Fruit fly (Drosophila melanogaster): Measurements from ENCODE around the gene CG3164.

CG3164 gene

dm6 chr2L:171499-172250, 41.1 kb upstream of the CG3164 start (continued):
- TF ChIP-seq CG34376 (GFP tag; optimal IDR thresholded peaks at IDR 0.05): no peak
- TF ChIP-seq E2f2 (GFP tag; IDR thresholded peaks at IDR 0.05): no peak
- TF ChIP-seq trem (tag; optimal IDR thresholded peaks at IDR 0.05): peak; percentile 69
- no peak for TF ChIP-seq chif (GFP tag; optimal IDR thresholded peaks at IDR 0.05)
- no peak for TF ChIP-seq Dek (tag; optimal IDR thresholded peaks at IDR 0.05)
- TF ChIP-seq CG2120 (GFP tag; optimal IDR thresholded peaks at IDR 0.05): no peak
- TF ChIP-seq Awh (GFP tag; IDR thresholded peaks at IDR 0.05): no peak
- TF ChIP-seq CG32767 (GFP tag; IDR thresholded peaks at IDR 0.05): no peak
- TF ChIP-seq schlank (tag; optimal IDR thresholded peaks at IDR 0.05): no peak
- TF ChIP-seq Bgb (GFP tag; IDR thresholded peaks at IDR 0.05; ENCODE audit: partially characterized antibody): no peak
- no peak for TF ChIP-seq en (GFP tag; optimal IDR thresholded peaks at IDR 0.05)
- TF ChIP-seq sna (GFP tag; IDR thresholded peaks at IDR 0.05; ENCODE audit: partially characterized antibody): no peak
- TF ChIP-seq Sry-δ (GFP tag; optimal IDR thresholded peaks at IDR 0.05): no peak
- no peak for TF ChIP-seq fd64A (GFP tag; optimal IDR thresholded peaks at IDR 0.05)
- TF ChIP-seq CG10979 (tag; optimal IDR thresholded peaks at IDR 0.05): no peak
- no peak for TF ChIP-seq Bdp1 (GFP tag; optimal IDR thresholded peaks at IDR 0.05)
- no peak for TF ChIP-seq h (optimal IDR thresholded peaks at IDR 0.05)
- no peak for TF ChIP-seq esg (GFP tag; conservative IDR thresholded peaks at IDR 0.05)
- TF ChIP-seq Meics (GFP tag; optimal IDR thresholded peaks at IDR 0.05): peak; percentile 19
- TF ChIP-seq CG6813 (GFP tag; optimal IDR thresholded peaks at IDR 0.05): peak; percentile 59
- peak; percentile 7 for TF ChIP-seq caup (GFP tag; optimal IDR thresholded peaks at IDR 0.05; ENCODE audit: severe bottlenecking)
- TF ChIP-seq Gsc (GFP tag; IDR thresholded peaks at IDR 0.05): no peak
- TF ChIP-seq gem (tag; optimal IDR thresholded peaks at IDR 0.05): peak; percentile 26
- no peak for TF ChIP-seq da (GFP tag; optimal IDR thresholded peaks at IDR 0.05)
- TF ChIP-seq Eip74EF (GFP tag; optimal IDR thresholded peaks at IDR 0.05): peak in 1 of 2 experiments; percentile 15
- TF ChIP-seq nom (GFP tag; optimal IDR thresholded peaks at IDR 0.05): peak; percentile 71
- peak; percentile 7 for TF ChIP-seq CG17359 (tag; optimal IDR thresholded peaks at IDR 0.05)
- TF ChIP-seq oc (tag; optimal IDR thresholded peaks at IDR 0.05): no peak
- TF ChIP-seq ato (GFP tag; IDR thresholded peaks at IDR 0.05; ENCODE audit: partially characterized antibody): no peak
- TF ChIP-seq tll (GFP tag; optimal IDR thresholded peaks at IDR 0.05): peak in 1 of 2 experiments; percentile 24
- TF ChIP-seq CG8944 (GFP tag; optimal IDR thresholded peaks at IDR 0.05): no peak
- no peak for TF ChIP-seq BEAF-32 (GFP tag; optimal IDR thresholded peaks at IDR 0.05)
- TF ChIP-seq CG10543 (GFP tag; optimal IDR thresholded peaks at IDR 0.05): peak; percentile 25
- TF ChIP-seq emc (GFP tag; optimal IDR thresholded peaks at IDR 0.05): no peak
- no peak for TF ChIP-seq CG6254 (GFP tag; optimal IDR thresholded peaks at IDR 0.05)
- TF ChIP-seq CG9437 (GFP tag; optimal IDR thresholded peaks at IDR 0.05): no peak
- TF ChIP-seq Fer1 (GFP tag; optimal IDR thresholded peaks at IDR 0.05): peak; percentile 23
- no peak for TF ChIP-seq yki (optimal IDR thresholded peaks at IDR 0.05)
- no peak for TF ChIP-seq CG15073 (GFP tag; optimal IDR thresholded peaks at IDR 0.05)
- TF ChIP-seq Six4 (GFP tag; optimal IDR thresholded peaks at IDR 0.05): no peak
- no peak for TF ChIP-seq ind (GFP tag; optimal IDR thresholded peaks at IDR 0.05)
- TF ChIP-seq zfh2 (GFP tag; optimal IDR thresholded peaks at IDR 0.05): no peak
- TF ChIP-seq cad (GFP tag; optimal IDR thresholded peaks at IDR 0.05): no peak
- TF ChIP-seq Adf1 (GFP tag; IDR thresholded peaks at IDR 0.05): 0 out of 2 replicates have a peak, but pooled peaks have one; percentile 27
- no peak for TF ChIP-seq CrebB (tag; optimal IDR thresholded peaks at IDR 0.05)
- no peak for TF ChIP-seq Deaf1 (tag; optimal IDR thresholded peaks at IDR 0.05)
- no peak for TF ChIP-seq fd96Cb (tag; optimal IDR thresholded peaks at IDR 0.05)
- TF ChIP-seq gfzf (GFP tag; optimal IDR thresholded peaks at IDR 0.05): no peak
- no peak for TF ChIP-seq CG33213 (GFP tag; optimal IDR thresholded peaks at IDR 0.05)

All from whole organism, embryonic.